Worm (Caenorhabditis elegans) whole organism, young adult: Measurements from ENCODE around the gene F43C11.10.

Source experiments
- B0019.2 ChIP-seq: fragments of 200-800 bp; sonication (Bioruptor generic); conservative IDR thresholded peaks from 2 replicates; pipeline ENCODE4 v1.3.6; 2022; ENCODE audit warnings: missing genetic modification reagents, missing genetic modification characterization, missing compliant biosample characterization
- B0261.1 ChIP-seq: sonication (generic microtip); optimal IDR thresholded peaks from 2 replicates; lab custom pipeline; 2016; ENCODE audit warnings: mild to moderate bottlenecking, missing genetic modification characterization, moderate library complexity, missing compliant biosample characterization
- F10E7.11 ChIP-seq: sonication (generic microtip); optimal IDR thresholded peaks from 2 replicates; lab custom pipeline; 2017; ENCODE audit warnings: mild to moderate bottlenecking, missing genetic modification characterization, moderate library complexity, missing compliant biosample characterization
- F22D6.2 ChIP-seq: sonication (generic microtip); optimal IDR thresholded peaks from 2 replicates; lab custom pipeline; 2016; ENCODE audit warnings: mild to moderate bottlenecking, missing genetic modification characterization, missing compliant biosample characterization
- F23B12.7 ChIP-seq: sonication (generic microtip); optimal IDR thresholded peaks from 2 replicates; lab custom pipeline; 2017; ENCODE audit warnings: missing genetic modification characterization, mild to moderate bottlenecking, missing compliant biosample characterization, antibody characterized with exemption, moderate library complexity; ENCODE audit not compliant: insufficient read depth
- F52B5.7 ChIP-seq: sonication (generic microtip); optimal IDR thresholded peaks from 2 replicates; lab custom pipeline; 2016; ENCODE audit warnings: mild to moderate bottlenecking, missing genetic modification characterization, missing compliant biosample characterization
- F55B11.4 ChIP-seq: sonication (generic microtip); optimal IDR thresholded peaks from 2 replicates; lab custom pipeline; 2016; ENCODE audit warnings: missing compliant biosample characterization, missing genetic modification characterization, borderline replicate concordance; ENCODE audit not compliant: insufficient read depth
- K11D2.4 ChIP-seq: fragments of 200-800 bp; sonication (Bioruptor generic); IDR thresholded peaks from 2 replicates; pipeline ENCODE4 v1.3.6; 2022; ENCODE audit warnings: missing genetic modification reagents, missing genetic modification characterization, missing compliant biosample characterization
- T07F8.4 ChIP-seq: sonication (generic microtip); optimal IDR thresholded peaks from 2 replicates; lab custom pipeline; 2016; ENCODE audit warnings: mild to moderate bottlenecking, missing genetic modification characterization, moderate library complexity, missing compliant biosample characterization
- Y56A3A.18 ChIP-seq: fragments of 200-800 bp; sonication (Bioruptor generic); IDR thresholded peaks from 2 replicates; pipeline ENCODE4 v1.3.6; 2022; ENCODE audit warnings: missing genetic modification reagents, missing genetic modification characterization, missing compliant biosample characterization
- ZK185.1 ChIP-seq: sonication (generic microtip); optimal IDR thresholded peaks from 2 replicates; lab custom pipeline; 2016; ENCODE audit warnings: mild to moderate bottlenecking, missing genetic modification characterization, missing compliant biosample characterization; ENCODE audit not compliant: poor library complexity, severe bottlenecking
- ama-1 ChIP-seq, 3 experiments: fragments of 150-350 bp in 1 of 3; sonication (generic microtip) in 2 of 3; optimal IDR thresholded peaks; 2 replicates each; lab custom pipeline; 2014 to 2018; ENCODE audit warnings: missing biosample characterization in 2 of 3, missing genetic modification characterization in 2 of 3, missing genetic modification reagents in 2 of 3
- bed-1 ChIP-seq: fragments of 200-800 bp; sonication (Bioruptor generic); IDR thresholded peaks from 2 replicates; pipeline ENCODE4 v1.3.6; 2022; ENCODE audit warnings: missing genetic modification reagents, missing genetic modification characterization, missing compliant biosample characterization
- ceh-40 ChIP-seq: fragments of 200-800 bp; sonication (Bioruptor generic); IDR thresholded peaks from 2 replicates; pipeline ENCODE4 v1.3.6; 2022; ENCODE audit warnings: missing genetic modification characterization, missing compliant biosample characterization
- ceh-79 ChIP-seq: sonication (generic microtip); optimal IDR thresholded peaks from 2 replicates; lab custom pipeline; 2017; ENCODE audit warnings: mild to moderate bottlenecking, missing genetic modification characterization, missing compliant biosample characterization
- chd-7 ChIP-seq: sonication (generic microtip); optimal IDR thresholded peaks from 2 replicates; lab custom pipeline; 2016; ENCODE audit warnings: mild to moderate bottlenecking, missing genetic modification characterization, moderate library complexity, missing compliant biosample characterization
- dox-1 ChIP-seq: fragments of 200-800 bp; sonication (Bioruptor generic); IDR thresholded peaks from 2 replicates; pipeline ENCODE4 v1.3.6; 2022; ENCODE audit warnings: missing genetic modification reagents, missing genetic modification characterization, missing compliant biosample characterization
- dpl-1 ChIP-seq: fragments of 150-350 bp; optimal IDR thresholded peaks from 2 replicates; lab custom pipeline; 2014; ENCODE audit warnings: missing biosample characterization, missing genetic modification reagents, missing genetic modification characterization
- efl-1 ChIP-seq: fragments of 150-350 bp; optimal IDR thresholded peaks from 2 replicates; lab custom pipeline; 2014; ENCODE audit warnings: missing biosample characterization, missing genetic modification reagents, missing genetic modification characterization
- egl-18 ChIP-seq: fragments of 200-800 bp; sonication (Bioruptor generic); IDR thresholded peaks from 2 replicates; pipeline ENCODE4 v1.3.6; 2022; ENCODE audit warnings: missing genetic modification reagents, missing genetic modification characterization, missing compliant biosample characterization
- ets-4 ChIP-seq: fragments of 200-800 bp; sonication (Bioruptor generic); optimal IDR thresholded peaks from 2 replicates; lab custom pipeline; 2018; ENCODE audit warnings: mild to moderate bottlenecking, missing genetic modification characterization, missing compliant biosample characterization
- fkh-3 ChIP-seq: sonication (generic microtip); optimal IDR thresholded peaks from 2 replicates; lab custom pipeline; 2016; ENCODE audit warnings: mild to moderate bottlenecking, missing genetic modification characterization, missing compliant biosample characterization
- hrde-1 ChIP-seq: sonication (generic microtip); optimal IDR thresholded peaks from 2 replicates; lab custom pipeline; 2016; ENCODE audit warnings: missing genetic modification characterization, mild to moderate bottlenecking, missing compliant biosample characterization, moderate library complexity, missing genotype, missing genetic modification reagents, borderline replicate concordance
- hsf-1 ChIP-seq: fragments of 200-800 bp; sonication (Bioruptor generic); IDR thresholded peaks from 2 replicates; pipeline ENCODE4 v1.3.6; 2022; ENCODE audit warnings: missing genetic modification reagents, missing genetic modification characterization, missing compliant biosample characterization
- lin-54 ChIP-seq: fragments of 200-800 bp; sonication (Bioruptor generic); optimal IDR thresholded peaks from 2 replicates; lab custom pipeline; 2018; ENCODE audit warnings: mild to moderate bottlenecking, missing genetic modification characterization, missing compliant biosample characterization
- madf-6 ChIP-seq: fragments of 200-800 bp; sonication (Bioruptor generic); IDR thresholded peaks from 2 replicates; pipeline ENCODE4 v1.3.6; 2022; ENCODE audit warnings: missing genetic modification reagents, missing genetic modification characterization, missing compliant biosample characterization
- madf-8 ChIP-seq: fragments of 200-800 bp; sonication (Bioruptor generic); conservative IDR thresholded peaks from 2 replicates; pipeline ENCODE4 v1.3.6; 2022; ENCODE audit warnings: missing genetic modification reagents, missing genetic modification characterization, missing compliant biosample characterization
- mes-4 ChIP-seq: sonication (generic microtip); optimal IDR thresholded peaks from 2 replicates; lab custom pipeline; 2016; ENCODE audit warnings: missing genotype, missing genetic modification characterization, missing compliant biosample characterization
- nfya-1 ChIP-seq: sonication (generic microtip); optimal IDR thresholded peaks from 2 replicates; lab custom pipeline; 2017; ENCODE audit warnings: antibody characterized with exemption, missing compliant biosample characterization, missing genetic modification characterization, borderline replicate concordance; ENCODE audit not compliant: insufficient read depth
- nfya-2 ChIP-seq: fragments of 200-800 bp; sonication (Bioruptor generic); IDR thresholded peaks from 2 replicates; pipeline ENCODE4 v1.3.6; 2022; ENCODE audit warnings: missing genetic modification reagents, missing genetic modification characterization, missing compliant biosample characterization
- nhr-80 ChIP-seq: sonication (generic microtip); optimal IDR thresholded peaks from 2 replicates; lab custom pipeline; 2016; ENCODE audit warnings: missing genetic modification characterization, missing compliant biosample characterization
- nhr-90 ChIP-seq: sonication (generic microtip); optimal IDR thresholded peaks from 2 replicates; lab custom pipeline; 2016; ENCODE audit warnings: missing genotype, mild to moderate bottlenecking, missing genetic modification characterization, missing compliant biosample characterization
- pha-4 ChIP-seq: fragments of 150-350 bp; sonication (generic microtip); optimal IDR thresholded peaks from 2 replicates; lab custom pipeline; 2014; ENCODE audit warnings: missing biosample characterization, missing genetic modification reagents, missing genetic modification characterization
- repo-1 ChIP-seq: sonication (generic microtip); optimal IDR thresholded peaks from 2 replicates; lab custom pipeline; 2017; ENCODE audit warnings: mild to moderate bottlenecking, missing genetic modification characterization, missing compliant biosample characterization
- sptf-2 ChIP-seq: fragments of 200-800 bp; sonication (Bioruptor generic); optimal IDR thresholded peaks from 2 replicates; lab custom pipeline; 2018; ENCODE audit warnings: mild to moderate bottlenecking, missing genetic modification characterization, missing compliant biosample characterization
- tbx-9 ChIP-seq: sonication (generic microtip); optimal IDR thresholded peaks from 2 replicates; lab custom pipeline; 2016; ENCODE audit warnings: borderline replicate concordance, missing genetic modification characterization, inconsistent platforms, missing compliant biosample characterization
- unc-62 ChIP-seq: fragments of 150-350 bp; optimal IDR thresholded peaks from 2 replicates; lab custom pipeline; 2014; ENCODE audit warnings: missing biosample characterization, missing genetic modification reagents, missing genetic modification characterization
- xnd-1 ChIP-seq: sonication (generic microtip); optimal IDR thresholded peaks from 2 replicates; lab custom pipeline; 2016; ENCODE audit warnings: missing genotype, missing genetic modification reagents, missing genetic modification characterization, missing compliant biosample characterization
- ztf-18 ChIP-seq: sonication (generic microtip); optimal IDR thresholded peaks from 2 replicates; lab custom pipeline; 2016; ENCODE audit warnings: missing genotype, mild to moderate bottlenecking, missing genetic modification characterization, missing compliant biosample characterization
- ztf-26 ChIP-seq: sonication (generic microtip); optimal IDR thresholded peaks from 2 replicates; lab custom pipeline; 2017; ENCODE audit warnings: missing genetic modification characterization, missing compliant biosample characterization

F43C11.10 gene

DNA sequence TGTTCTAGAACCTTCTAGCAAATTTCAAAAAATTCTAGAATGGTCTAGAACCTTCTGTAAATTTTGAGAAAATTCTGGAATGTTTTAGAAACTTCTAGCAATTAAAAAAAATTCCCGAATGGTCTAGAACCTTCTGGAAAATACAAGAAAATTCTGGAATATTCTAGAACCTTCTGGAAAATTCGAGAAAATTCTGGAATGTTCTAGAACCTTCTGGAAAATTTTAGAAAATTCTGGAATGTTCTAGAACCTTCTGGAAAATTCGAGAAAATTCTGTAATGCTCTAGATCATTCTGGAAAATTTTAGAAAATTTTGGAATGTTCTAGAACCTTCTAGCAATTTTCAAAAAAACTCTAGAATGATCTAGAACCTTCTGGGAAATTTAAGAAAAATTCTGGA lies 22.0 kb downstream of the F43C11.10 start (continued):
- no peak for TF ChIP-seq ztf-26 (tag; lab: Kevin White, UChicago)
- no peak for TF ChIP-seq fkh-3 (tag; lab: Kevin White, UChicago)
- peak; percentile 97 for TF ChIP-seq hsf-1 (GFP tag; lab: Robert Waterston, UW)
- TF ChIP-seq efl-1 (GFP tag; lab: Kevin White, UChicago) = no peak
- TF ChIP-seq F55B11.4 (tag; lab: Kevin White, UChicago) = no peak
- no peak for TF ChIP-seq dpl-1 (GFP tag; lab: Kevin White, UChicago)
- TF ChIP-seq Y56A3A.18 (GFP tag; lab: Robert Waterston, UW) = no peak
- 0 out of 2 replicates have a peak, but pooled peaks have one; percentile 67 for TF ChIP-seq ceh-40

DNA sequence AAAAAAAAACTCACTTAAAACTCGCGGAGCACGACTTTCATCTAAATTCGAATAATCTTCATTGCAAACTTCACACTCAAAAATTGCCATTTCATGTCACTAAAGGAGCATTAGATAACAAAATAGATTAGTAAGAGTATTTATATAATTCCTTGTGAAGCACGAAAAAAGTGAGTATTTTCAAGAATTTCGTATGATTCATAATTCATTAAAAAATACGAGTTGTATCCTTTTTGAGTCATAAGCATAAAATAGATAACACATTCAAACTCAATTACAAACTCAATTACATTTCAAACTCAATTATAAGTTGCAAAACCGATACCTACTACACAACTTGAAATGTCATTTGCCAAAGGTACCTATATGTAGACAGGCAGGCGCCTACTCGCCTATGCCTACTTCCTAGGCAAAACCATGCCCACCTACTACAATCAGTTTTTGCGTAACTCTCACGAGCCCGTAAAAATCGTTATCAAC lies 23.4 kb downstream of the F43C11.10 start, which contains the start of the genes ZK1240.8 and ZK1240.1:
TSS of gene ZK1240.8 (minus strand) at position 101 of the 480 bp plus-strand sequence.
TSS of gene ZK1240.1 (plus strand) at position 430 of the 480 bp plus-strand sequence.
- TF ChIP-seq madf-6 = no peak
- no peak for TF ChIP-seq ZK185.1 (tag; lab: Kevin White, UChicago)
- TF ChIP-seq mes-4 = no peak
- no peak for TF ChIP-seq B0019.2
- no peak for TF ChIP-seq egl-18 (GFP tag; lab: Robert Waterston, UW)
- TF ChIP-seq F10E7.11 (tag; lab: Kevin White, UChicago) = no peak
- TF ChIP-seq nfya-2 = no peak
- TF ChIP-seq tbx-9 = no peak
- TF ChIP-seq T07F8.4 (tag; lab: Kevin White, UChicago) = no peak

DNA sequence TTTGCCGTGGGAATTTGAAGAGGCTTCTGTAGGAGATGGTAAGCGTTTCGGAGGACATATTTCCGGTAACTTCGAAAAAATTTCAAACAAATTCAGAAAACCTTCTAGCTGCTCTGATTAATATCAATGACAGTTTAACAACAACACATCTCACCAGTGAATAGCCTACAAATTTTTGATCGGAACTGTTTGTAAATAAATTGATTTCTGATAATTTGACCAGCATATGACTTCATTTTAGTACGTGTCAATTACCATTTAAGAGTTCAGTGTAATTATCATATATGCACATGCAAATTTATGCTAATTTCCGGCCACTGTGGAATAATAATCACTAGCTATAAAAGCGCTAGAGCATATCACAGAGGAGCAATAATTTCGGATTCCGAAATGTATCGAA lies 27.5 kb downstream of the F43C11.10 start, which contains the start of gene ZK1240.11:
TSS of gene ZK1240.11 (plus strand) at position 301 of the 400 bp plus-strand sequence.
- TF ChIP-seq ceh-40 = no peak
- TF ChIP-seq ceh-79 (tag; lab: Kevin White, UChicago) = no peak
- no peak for TF ChIP-seq B0261.1 (tag; lab: Kevin White, UChicago)
- TF ChIP-seq, all 124 proteins: peak for 0

DNA sequence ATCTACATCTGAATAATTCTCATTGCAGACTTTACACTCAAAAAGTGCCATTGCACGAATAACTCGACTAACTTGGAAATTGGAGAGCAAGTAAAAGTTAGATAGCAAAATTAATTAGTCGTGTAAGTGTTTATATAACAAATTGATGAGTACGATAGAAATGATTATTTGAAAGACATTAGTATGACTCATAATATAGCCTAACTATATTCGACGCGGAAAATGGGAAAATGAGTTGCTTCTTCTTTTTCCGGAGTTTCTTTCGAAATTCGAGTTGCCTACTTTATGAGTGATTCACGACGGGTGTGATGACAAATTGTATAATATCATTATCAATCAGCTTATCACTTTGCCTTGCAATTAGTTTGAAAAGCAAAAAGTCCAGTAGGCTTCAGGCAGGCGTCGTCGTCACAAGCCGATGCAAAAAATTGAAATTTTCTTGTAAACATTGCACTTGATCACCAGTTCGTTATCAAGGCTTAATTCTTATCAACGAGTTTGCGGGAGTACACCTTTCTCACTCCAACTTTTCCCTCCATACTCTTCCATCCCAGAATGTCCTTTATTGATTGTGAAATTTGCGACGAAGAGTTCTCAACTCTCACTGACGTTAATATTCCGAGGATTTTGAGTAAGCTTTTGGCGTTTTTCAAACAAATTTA lies 29.5 kb downstream of the F43C11.10 start, which contains the start of the genes ZK1240.6 and ZK1240.2:
TSS of gene ZK1240.6 (minus strand) at position 51 of the 662 bp plus-strand sequence.
TSS of gene ZK1240.2 (plus strand) at position 520 of the 662 bp plus-strand sequence.
- TF ChIP-seq hsf-1 (GFP tag; lab: Robert Waterston, UW) (no peak), nfya-1 (tag; lab: Kevin White, UChicago) (no peak), nhr-80 (peak; percentile 85), ets-4 (peak; percentile 58), ama-1 (optimal IDR thresholded peaks at IDR 0.05; lab: Kevin White, UChicago) (no peak), ama-1 (GFP tag; optimal IDR thresholded peaks at IDR 0.05; lab: Kevin White, UChicago) (no peak), B0019.2 (no peak), xnd-1 (tag; lab: Kevin White, UChicago) (no peak), F55B11.4 (tag; lab: Kevin White, UChicago) (no peak)

DNA sequence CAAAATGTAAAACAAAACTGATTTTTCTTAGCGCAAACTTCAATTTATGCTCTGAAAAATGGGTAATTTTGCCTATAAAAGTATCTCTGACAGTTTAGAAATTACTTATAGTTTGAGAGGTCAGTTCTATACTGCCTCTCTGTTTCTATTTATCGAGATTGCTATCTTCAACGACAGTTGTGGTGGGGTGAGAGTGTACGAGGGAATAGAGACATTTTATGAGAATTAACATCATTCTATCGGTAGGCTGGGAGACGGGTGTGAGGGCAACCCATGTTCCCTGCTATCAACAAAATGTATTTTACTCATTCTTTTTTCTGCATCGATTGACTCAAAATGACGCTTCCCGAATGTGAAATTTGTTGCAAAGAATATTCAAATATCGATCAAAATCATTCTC lies 32.3 kb downstream of the F43C11.10 start, which contains the start of gene ZK1240.3:
TSS of gene ZK1240.3 (plus strand) at position 238 of the 400 bp plus-strand sequence.
- TF ChIP-seq F23B12.7 (tag; lab: Kevin White, UChicago) (no peak), dox-1 (GFP tag; lab: Robert Waterston, UW) (peak; percentile 50), repo-1 (tag; lab: Kevin White, UChicago) (no peak), B0261.1 (tag; lab: Kevin White, UChicago) (no peak), chd-7 (tag; lab: Kevin White, UChicago) (no peak), F22D6.2 (tag; lab: Kevin White, UChicago) (no peak), nhr-90 (tag; lab: Kevin White, UChicago) (no peak), K11D2.4 (GFP tag; lab: Robert Waterston, UW) (no peak), F52B5.7 (no peak), lin-54 (GFP tag; lab: Kevin White, UChicago) (no peak), ets-4 (peak; percentile 64), pha-4 (tag; lab: Kevin White, UChicago) (no peak), bed-1 (GFP tag; lab: Robert Waterston, UW) (no peak), efl-1 (GFP tag; lab: Kevin White, UChicago) (no peak), ztf-18 (tag; lab: Kevin White, UChicago) (no peak), hrde-1 (tag; lab: Kevin White, UChicago) (no peak), unc-62 (no peak), sptf-2 (no peak), madf-8 (GFP tag; lab: Robert Waterston, UW) (no peak)
